Worm (Caenorhabditis elegans): ENCODE measurements around the gene hda-6.
A peak's percentile ranks its signal among the peaks of the same experiment; 100 is the strongest.

The hda-6 gene

ce11 chrIV:5334518-5334917 is 29.6 kb downstream of the hda-6 start (continued):
- TF ChIP-seq snpc-4 (GFP tag; optimal IDR thresholded peaks at IDR 0.05) (peak; percentile 77), snpc-4 (tag; optimal IDR thresholded peaks at IDR 0.05) (peak; percentile 46 to 93 (median 92)), nhr-120 (GFP tag; IDR thresholded peaks at IDR 0.05) (no peak), attf-3 (GFP tag; conservative IDR thresholded peaks at IDR 0.05) (0 out of 2 replicates have a peak, but pooled peaks have one; percentile 33), attf-5 (GFP tag; optimal IDR thresholded peaks at IDR 0.05) (peak; percentile 27), ztf-26 (tag; optimal IDR thresholded peaks at IDR 0.05) (peak; percentile 21), madf-10 (tag; optimal IDR thresholded peaks at IDR 0.05) (peak; percentile 26), ceh-91 (GFP tag; IDR thresholded peaks at IDR 0.05) (no peak), tbx-9 (tag; optimal IDR thresholded peaks at IDR 0.05; ENCODE audit: borderline replicate concordance) (no peak), ama-1 (optimal IDR thresholded peaks at IDR 0.05) (no peak), ama-1 (GFP tag; optimal IDR thresholded peaks at IDR 0.05) (peak in 1 of 2 experiments; percentile 66), ZK185.1 (tag; optimal IDR thresholded peaks at IDR 0.05; ENCODE audit: poor library complexity, severe bottlenecking) (peak; percentile 87), lin-40 (tag; optimal IDR thresholded peaks at IDR 0.05) (peak; percentile 43), lir-1 (GFP tag; conservative IDR thresholded peaks at IDR 0.05) (no peak), repo-1 (tag; optimal IDR thresholded peaks at IDR 0.05) (peak; percentile 35), lsy-27 (tag; optimal IDR thresholded peaks at IDR 0.05; ENCODE audit: borderline replicate concordance, insufficient read depth) (peak; percentile 36), B0019.2 (GFP tag; conservative IDR thresholded peaks at IDR 0.05) (no peak), ceh-58 (GFP tag; IDR thresholded peaks at IDR 0.05) (no peak), K11D2.4 (GFP tag; IDR thresholded peaks at IDR 0.05) (peak; percentile 69; the same call in 1 of the 2 replicates), B0261.1 (tag; optimal IDR thresholded peaks at IDR 0.05) (peak; percentile 77), T07F8.4 (tag; optimal IDR thresholded peaks at IDR 0.05) (no peak), zfh-2 (GFP tag; conservative IDR thresholded peaks at IDR 0.05) (no peak), let-607 (tag; optimal IDR thresholded peaks at IDR 0.05) (peak in 1 of 2 experiments; percentile 45), mxl-1 (tag; optimal IDR thresholded peaks at IDR 0.05) (no peak), let-526 (GFP tag; IDR thresholded peaks at IDR 0.05) (peak; percentile 81; the same call in 1 of the 2 replicates), cebp-2 (GFP tag; IDR thresholded peaks at IDR 0.05) (no peak), ztf-3 (GFP tag; optimal IDR thresholded peaks at IDR 0.05) (no peak), dpl-1 (GFP tag; optimal IDR thresholded peaks at IDR 0.05) (no peak), ceh-27 (GFP tag; optimal IDR thresholded peaks at IDR 0.05) (no peak), ztf-18 (tag; optimal IDR thresholded peaks at IDR 0.05) (peak; percentile 55), him-1 (tag; optimal IDR thresholded peaks at IDR 0.05) (peak; percentile 53), lin-26 (GFP tag; IDR thresholded peaks at IDR 0.05) (no peak; the same call in none of the 2 replicates), F33H1.4 (GFP tag; IDR thresholded peaks at IDR 0.05) (peak; percentile 17), F57A8.1 (GFP tag; optimal IDR thresholded peaks at IDR 0.05) (no peak), egl-18 (GFP tag; IDR thresholded peaks at IDR 0.05) (no peak), aptf-3 (GFP tag; IDR thresholded peaks at IDR 0.05) (no peak), attf-6 (GFP tag; IDR thresholded peaks at IDR 0.05) (peak; percentile 75), snpc-1.3 (tag; optimal IDR thresholded peaks at IDR 0.05; ENCODE audit: insufficient read depth) (peak; percentile 77)

- TF ChIP-seq somi-1 (GFP tag; optimal IDR thresholded peaks at IDR 0.05) (peak; percentile 4), F57A8.1 (GFP tag; optimal IDR thresholded peaks at IDR 0.05) (no peak)
Observed at ce11 chrIV:5333484-5333883, 30.6 kb downstream of the hda-6 start.

All from whole organism, young adult.